Worm (Caenorhabditis elegans): ENCODE measurements around the gene sid-3.
A peak's percentile ranks its signal among the peaks of the same experiment; 100 is the strongest.

Gene sid-3

ce11 chrX:17157868-17158267, 28.3 kb upstream of the sid-3 start, which contains the start of gene npr-21:
npr-21 (minus strand) TSS chrX:17157968.
- TF ChIP-seq aha-1 (tag), result no peak
- TF ChIP-seq lin-1 (GFP tag; IDR thresholded peaks at IDR 0.05), result no peak
- TF ChIP-seq Y105C5A.15 (GFP tag; IDR thresholded peaks at IDR 0.05), result no peak

DNA sequence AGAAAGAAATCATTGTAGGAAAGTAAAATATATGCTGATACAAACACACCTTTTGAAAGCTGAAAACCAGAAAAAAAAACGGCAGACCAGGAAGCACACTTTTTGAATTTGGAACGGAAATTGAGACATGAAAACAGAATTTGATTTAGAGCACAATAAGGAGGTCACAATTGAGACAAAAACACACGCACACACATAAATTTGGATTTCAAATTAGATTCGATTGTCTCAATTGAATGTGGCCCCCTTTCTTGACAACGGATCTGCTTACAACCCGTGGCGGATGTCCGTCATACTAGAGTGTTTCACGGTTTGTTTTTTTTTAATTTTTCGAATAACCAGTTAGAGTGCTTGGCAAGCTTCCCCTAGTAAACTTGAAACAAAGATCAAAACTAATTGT, 18.1 kb upstream of the sid-3 start:
- TF ChIP-seq unc-62 (GFP tag; optimal IDR thresholded peaks at IDR 0.05 in 1 of 2) (peak in 1 of 2 experiments; percentile 97), unc-62 (tag; optimal IDR thresholded peaks at IDR 0.05) (no peak), hif-1 (tag; optimal IDR thresholded peaks at IDR 0.05) (no peak)

DNA sequence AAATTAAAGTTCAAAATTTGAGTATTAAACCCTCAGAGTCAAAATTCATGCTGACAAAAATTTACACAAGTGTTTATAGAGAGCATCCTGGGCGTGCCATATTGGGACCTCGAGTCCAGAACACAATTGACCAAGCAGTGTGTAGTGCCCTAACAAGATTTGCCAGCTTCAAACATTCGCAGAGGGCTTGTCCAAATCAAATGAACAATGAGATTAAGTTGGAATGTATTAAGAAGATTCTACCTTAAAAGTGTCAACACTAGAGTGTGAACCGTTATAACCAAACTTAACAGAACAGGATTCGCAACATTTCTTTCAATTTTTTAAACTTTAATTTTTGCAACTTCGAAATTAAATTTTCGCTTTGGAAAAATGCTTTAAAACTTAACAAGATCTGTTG, 15.8 kb upstream of the sid-3 start:
- TF ChIP-seq spr-3 (GFP tag; optimal IDR thresholded peaks at IDR 0.05), result no peak

DNA sequence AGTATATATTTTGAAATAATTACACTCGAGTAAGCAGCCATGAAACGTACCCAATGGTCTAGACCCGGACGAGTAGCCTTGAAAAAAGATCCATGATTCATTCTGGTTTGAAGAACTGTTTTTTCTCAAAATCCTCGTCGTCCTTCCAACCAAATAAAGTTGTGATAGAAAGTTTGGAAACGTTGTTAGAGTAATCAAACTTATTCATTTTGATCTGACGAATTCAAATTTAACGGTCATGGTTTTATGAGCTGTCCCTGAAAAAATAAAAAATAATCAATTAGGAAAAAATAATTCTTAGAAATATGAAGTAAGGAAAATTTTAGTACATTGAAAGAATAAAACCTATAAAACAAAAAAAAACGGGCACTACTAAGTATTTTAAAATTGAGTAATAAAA, 9.5 kb upstream of the sid-3 start, which contains the start of gene B0302.4:
B0302.4 (minus strand) TSS at position 101 of the 400 bp plus-strand sequence.
- TF ChIP-seq nhr-111 (GFP tag; optimal IDR thresholded peaks at IDR 0.05), result no peak
- no peak for TF ChIP-seq mes-2 (tag; optimal IDR thresholded peaks at IDR 0.05; ENCODE audit: poor library complexity, severe bottlenecking)
- no peak for TF ChIP-seq nhr-10 (tag; optimal IDR thresholded peaks at IDR 0.05)
- TF ChIP-seq unc-39 (tag; optimal IDR thresholded peaks at IDR 0.05), result no peak
- TF ChIP-seq F26F4.8 (GFP tag; conservative IDR thresholded peaks at IDR 0.05), result no peak
- no peak for TF ChIP-seq madf-5 (GFP tag; IDR thresholded peaks at IDR 0.05)
- TF ChIP-seq T20F7.1 (GFP tag; optimal IDR thresholded peaks at IDR 0.05), result no peak

DNA sequence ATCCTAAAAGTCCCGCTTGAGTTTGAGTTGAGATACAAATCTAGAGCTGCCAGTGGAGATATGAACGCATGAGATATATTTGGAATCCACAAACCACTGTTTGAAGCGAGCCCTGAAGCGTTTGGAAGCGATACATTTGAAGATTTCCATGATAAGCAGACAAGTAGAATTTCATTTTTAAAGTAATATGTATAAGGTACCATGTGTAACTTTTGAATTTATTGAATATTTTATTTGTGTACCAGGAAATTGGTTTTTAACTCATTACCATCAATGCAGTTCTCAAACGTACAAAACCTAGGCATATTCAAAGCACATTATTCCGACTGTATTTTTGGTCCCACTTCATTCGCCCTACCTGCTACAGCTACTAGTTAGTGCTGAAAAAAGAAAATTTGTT, 7.9 kb upstream of the sid-3 start, which contains the start of gene B0302.2:
B0302.2 (plus strand) TSS at position 301 of the 400 bp plus-strand sequence.
- TF ChIP-seq ceh-32 (tag; optimal IDR thresholded peaks at IDR 0.05; ENCODE audit: poor library complexity) (no peak), nhr-237 (tag; optimal IDR thresholded peaks at IDR 0.05) (no peak), nhr-10 (tag; optimal IDR thresholded peaks at IDR 0.05) (no peak), ceh-44 (GFP tag; IDR thresholded peaks at IDR 0.05) (no peak), spr-3 (GFP tag; optimal IDR thresholded peaks at IDR 0.05) (no peak), tra-1 (GFP tag; IDR thresholded peaks at IDR 0.05) (no peak), nhr-25 (tag; optimal IDR thresholded peaks at IDR 0.05; ENCODE audit: borderline replicate concordance, insufficient read depth) (no peak), pqm-1 (tag; optimal IDR thresholded peaks at IDR 0.05) (no peak)

ce11 chrX:17180135-17180534, 6.0 kb upstream of the sid-3 start:
- TF ChIP-seq nhr-77 (tag; optimal IDR thresholded peaks at IDR 0.05), result no peak
- TF ChIP-seq lim-7 (GFP tag; IDR thresholded peaks at IDR 0.05), result no peak
- no peak for TF ChIP-seq zag-1 (tag; optimal IDR thresholded peaks at IDR 0.05)
- TF ChIP-seq aha-1 (tag), result peak; percentile 73
- TF ChIP-seq dmd-9 (GFP tag; IDR thresholded peaks at IDR 0.05), result no peak
- no peak for TF ChIP-seq duxl-1 (tag; optimal IDR thresholded peaks at IDR 0.05; ENCODE audit: poor library complexity)
- no peak for TF ChIP-seq tag-97 (GFP tag; IDR thresholded peaks at IDR 0.05)
- no peak for TF ChIP-seq nhr-41 (GFP tag; IDR thresholded peaks at IDR 0.05)
- no peak for TF ChIP-seq madf-9 (GFP tag; conservative IDR thresholded peaks at IDR 0.05)

- TF ChIP-seq hmg-1.1 (GFP tag; IDR thresholded peaks at IDR 0.05) (peak; percentile 87), Y105C5A.15 (GFP tag; IDR thresholded peaks at IDR 0.05) (no peak), nhr-28 (tag; optimal IDR thresholded peaks at IDR 0.05) (peak; percentile 61), ceh-28 (tag; optimal IDR thresholded peaks at IDR 0.05) (no peak), nhr-10 (tag; optimal IDR thresholded peaks at IDR 0.05) (peak; percentile 26), lin-1 (GFP tag; IDR thresholded peaks at IDR 0.05) (no peak), hlh-30 (tag; optimal IDR thresholded peaks at IDR 0.05; ENCODE audit: insufficient read depth) (peak; percentile 31), sdz-12 (GFP tag; optimal IDR thresholded peaks at IDR 0.05) (no peak), egl-43 (GFP tag; IDR thresholded peaks at IDR 0.05) (no peak), nhr-102 (tag; optimal IDR thresholded peaks at IDR 0.05) (no peak), ceh-32 (tag; optimal IDR thresholded peaks at IDR 0.05; ENCODE audit: poor library complexity) (no peak), ceh-20 (GFP tag; IDR thresholded peaks at IDR 0.05) (no peak), ztf-11 (tag; optimal IDR thresholded peaks at IDR 0.05) (no peak), egl-27 (tag; optimal IDR thresholded peaks at IDR 0.05) (no peak), daf-19 (GFP tag; conservative IDR thresholded peaks at IDR 0.05) (no peak), R02D3.7 (tag; optimal IDR thresholded peaks at IDR 0.05) (no peak), nhr-42 (GFP tag; IDR thresholded peaks at IDR 0.05) (no peak)
These were observed 5.0 kb upstream of the sid-3 start for ce11 chrX:17181220-17181619.
